Worm (Caenorhabditis elegans) whole organism, early embryonic: ENCODE measurements around the gene T24H10.4.

Experiments used
- F13C5.2 ChIP-seq: sonication (generic microtip); optimal IDR thresholded peaks from 2 replicates; lab custom pipeline; 2017; ENCODE audit warnings: mild to moderate bottlenecking, missing genetic modification characterization, inconsistent platforms, missing compliant biosample characterization
- ama-1 ChIP-seq: fragments of 150-350 bp; optimal IDR thresholded peaks from 2 replicates; lab custom pipeline; 2014
- ets-7 ChIP-seq: sonication (generic microtip); optimal IDR thresholded peaks from 2 replicates; lab custom pipeline; 2016; ENCODE audit warnings: missing genotype, missing genetic modification characterization, missing compliant biosample characterization
- flt-1 ChIP-seq: fragments of 200-800 bp; sonication (Bioruptor generic); IDR thresholded peaks from 2 replicates; pipeline ENCODE4 v1.3.6; 2022; ENCODE audit warnings: missing genetic modification characterization, missing compliant biosample characterization
- sea-1 ChIP-seq: fragments of 200-800 bp; sonication (Bioruptor generic); conservative IDR thresholded peaks from 2 replicates; pipeline ENCODE4 v1.3.6; 2022; ENCODE audit warnings: missing genetic modification characterization, missing compliant biosample characterization

ce11 chrII:9131363-9131762 lies 22.0 kb downstream of the T24H10.4 start, which contains the start of gene C16D2.1:
- TF ChIP-seq sea-1 (no peak), F13C5.2 (tag; lab: Kevin White, UChicago) (no peak), ama-1 (lab: Kevin White, UChicago) (no peak), ets-7 (no peak), flt-1 (GFP tag; lab: Robert Waterston, UW) (no peak)
